Worm (Caenorhabditis elegans) whole organism, L4 larva: ENCODE data around the gene F28F9.3.

Source experiments
- F37D6.2 ChIP-seq: sonication (generic microtip); optimal IDR thresholded peaks from 2 replicates; lab custom pipeline; 2016; ENCODE audit warnings: mild to moderate bottlenecking, missing genetic modification characterization, missing compliant biosample characterization
- F49E8.2 ChIP-seq: sonication (generic microtip); optimal IDR thresholded peaks from 2 replicates; lab custom pipeline; 2016; ENCODE audit warnings: missing compliant biosample characterization, mild to moderate bottlenecking, missing genetic modification characterization, borderline replicate concordance
- T20F7.1 ChIP-seq: fragments of 200-800 bp; sonication (Bioruptor generic); optimal IDR thresholded peaks from 2 replicates; lab custom pipeline; 2018; ENCODE audit warnings: mild to moderate bottlenecking, missing genetic modification characterization, missing compliant biosample characterization
- Y105C5A.15 ChIP-seq: fragments of 200-800 bp; sonication (Bioruptor generic); IDR thresholded peaks from 2 replicates; pipeline ENCODE4 v1.3.6; 2022; ENCODE audit warnings: missing genetic modification characterization, missing compliant biosample characterization
- Y48G9A.11 ChIP-seq: fragments of 200-800 bp; sonication (Bioruptor generic); IDR thresholded peaks from 2 replicates; pipeline ENCODE4 v1.3.6; 2022; ENCODE audit warnings: missing genetic modification reagents, missing genetic modification characterization, missing compliant biosample characterization
- ZK546.5 ChIP-seq, 2 experiments: sonication (generic microtip); optimal IDR thresholded peaks; 2 replicates each; lab custom pipeline; 2017; ENCODE audit warnings: missing biosample characterization in 2 of 2, missing genetic modification characterization in 2 of 2
- aha-1 ChIP-seq: fragments of 150-350 bp; peaks from one replicate; lab custom pipeline; 2014; ENCODE audit warnings: missing biosample characterization, missing genetic modification characterization
- ama-1 ChIP-seq: fragments of 150-350 bp; optimal IDR thresholded peaks from 2 replicates; lab custom pipeline; 2014; ENCODE audit warnings: inconsistent platforms, mixed read lengths
- attf-4 ChIP-seq: sonication (generic microtip); optimal IDR thresholded peaks from 3 replicates; lab custom pipeline; 2017; ENCODE audit warnings: missing biosample characterization, missing genetic modification characterization
- ces-1 ChIP-seq: fragments of 150-350 bp; sonication (generic microtip); optimal IDR thresholded peaks from 4 replicates; lab custom pipeline; 2014; ENCODE audit warnings: missing biosample characterization, missing genetic modification reagents, missing genetic modification characterization
- daf-16 ChIP-seq, 3 experiments: sonication (generic microtip); optimal IDR thresholded peaks; 2 replicates each; lab custom pipeline; 2016 to 2017; ENCODE audit warnings: missing genetic modification characterization in 3 of 3, missing genetic modification reagents in 3 of 3, mild to moderate bottlenecking in 2 of 3, missing compliant biosample characterization in 2 of 3, missing biosample characterization in 1 of 3, moderate library complexity in 1 of 3
- dmd-6 ChIP-seq: fragments of 200-800 bp; sonication (Bioruptor generic); IDR thresholded peaks from 2 replicates; pipeline ENCODE4 v1.3.6; 2022; ENCODE audit warnings: missing genetic modification reagents, missing genetic modification characterization, missing compliant biosample characterization
- dmd-8 ChIP-seq: fragments of 200-800 bp; sonication (Bioruptor generic); IDR thresholded peaks from 2 replicates; pipeline ENCODE4 v1.3.6; 2022; ENCODE audit warnings: missing genetic modification characterization, missing compliant biosample characterization
- duxl-1 ChIP-seq: sonication (generic microtip); optimal IDR thresholded peaks from 2 replicates; lab custom pipeline; 2016; ENCODE audit warnings: mild to moderate bottlenecking, missing genetic modification characterization, moderate library complexity, missing compliant biosample characterization; ENCODE audit not compliant: poor library complexity
- dve-1 ChIP-seq: sonication (generic microtip); optimal IDR thresholded peaks from 2 replicates; lab custom pipeline; 2017; ENCODE audit warnings: antibody characterized with exemption, mild to moderate bottlenecking, missing genetic modification characterization, missing compliant biosample characterization; ENCODE audit not compliant: insufficient read depth
- fkh-10 ChIP-seq: fragments of 150-350 bp; optimal IDR thresholded peaks from 2 replicates; lab custom pipeline; 2014; ENCODE audit warnings: missing biosample characterization, missing genetic modification reagents, missing genetic modification characterization
- hlh-11 ChIP-seq: fragments of 200-800 bp; sonication (Bioruptor generic); optimal IDR thresholded peaks from 2 replicates; lab custom pipeline; 2018; ENCODE audit warnings: mild to moderate bottlenecking, missing genetic modification characterization, missing compliant biosample characterization
- hlh-30 ChIP-seq: sonication (generic microtip); optimal IDR thresholded peaks from 2 replicates; lab custom pipeline; 2017; ENCODE audit warnings: antibody characterized with exemption, mild to moderate bottlenecking, missing genetic modification characterization, missing compliant biosample characterization; ENCODE audit not compliant: insufficient read depth
- hmg-1.1 ChIP-seq: fragments of 200-800 bp; sonication (Bioruptor generic); IDR thresholded peaks from 2 replicates; pipeline ENCODE4 v1.3.6; 2022; ENCODE audit warnings: missing genetic modification reagents, missing genetic modification characterization, missing compliant biosample characterization
- lsy-2 ChIP-seq, 2 experiments: fragments of 150-350 bp in 1 of 2; sonication (generic microtip) in 1 of 2; optimal IDR thresholded peaks; 2 replicates each; lab custom pipeline; 2014 to 2017; ENCODE audit warnings: missing biosample characterization in 2 of 2, missing genetic modification characterization in 2 of 2
- mdl-1 ChIP-seq, 2 experiments: fragments of 150-350 bp in 1 of 2; sonication (generic microtip) in 1 of 2; optimal IDR thresholded peaks; 2 replicates each; lab custom pipeline; 2014 to 2017; ENCODE audit warnings: missing biosample characterization in 2 of 2, missing genetic modification characterization in 2 of 2
- mdt-29 ChIP-seq: fragments of 200-800 bp; sonication (Bioruptor generic); IDR thresholded peaks from 2 replicates; pipeline ENCODE4 v1.3.6; 2022; ENCODE audit warnings: missing genetic modification reagents, missing genetic modification characterization, missing compliant biosample characterization
- mxl-3 ChIP-seq: fragments of 200-800 bp; sonication (Bioruptor generic); optimal IDR thresholded peaks from 2 replicates; lab custom pipeline; 2018; ENCODE audit warnings: mild to moderate bottlenecking, missing genetic modification characterization, missing compliant biosample characterization
- nhr-11 ChIP-seq: fragments of 150-350 bp; optimal IDR thresholded peaks from 2 replicates; lab custom pipeline; 2014; ENCODE audit warnings: missing biosample characterization, missing genetic modification characterization
- nhr-237 ChIP-seq: sonication (generic microtip); optimal IDR thresholded peaks from 2 replicates; lab custom pipeline; 2017; ENCODE audit warnings: missing biosample characterization, missing genetic modification characterization
- nhr-28 ChIP-seq: fragments of 150-350 bp; optimal IDR thresholded peaks from 2 replicates; lab custom pipeline; 2014; ENCODE audit warnings: missing biosample characterization, missing genetic modification characterization
- nhr-77 ChIP-seq: fragments of 150-350 bp; optimal IDR thresholded peaks from 2 replicates; lab custom pipeline; 2014; ENCODE audit warnings: missing biosample characterization, missing genetic modification characterization
- php-3 ChIP-seq: fragments of 200-800 bp; sonication (Bioruptor generic); IDR thresholded peaks from 2 replicates; pipeline ENCODE4 v1.3.6; 2022; ENCODE audit warnings: missing genetic modification reagents, missing genetic modification characterization, missing compliant biosample characterization
- pqm-1 ChIP-seq: sonication (generic microtip); optimal IDR thresholded peaks from 2 replicates; lab custom pipeline; 2017; ENCODE audit warnings: missing biosample characterization, missing genetic modification characterization
- rbr-2 ChIP-seq: sonication (generic microtip); optimal IDR thresholded peaks from 2 replicates; lab custom pipeline; 2016; ENCODE audit warnings: missing genotype, missing genetic modification characterization, missing compliant biosample characterization
- skn-1 ChIP-seq: fragments of 150-350 bp; optimal IDR thresholded peaks from 2 replicates; lab custom pipeline; 2014; ENCODE audit warnings: missing biosample characterization, missing genetic modification characterization
- spr-1 ChIP-seq: sonication (generic microtip); optimal IDR thresholded peaks from 2 replicates; lab custom pipeline; 2016; ENCODE audit warnings: mild to moderate bottlenecking, missing genetic modification characterization, missing compliant biosample characterization
- unc-130 ChIP-seq: sonication (generic microtip); optimal IDR thresholded peaks from 2 replicates; lab custom pipeline; 2016; ENCODE audit warnings: missing genetic modification reagents, missing genetic modification characterization, missing compliant biosample characterization
- unc-39 ChIP-seq: sonication (generic microtip); optimal IDR thresholded peaks from 2 replicates; lab custom pipeline; 2017; ENCODE audit warnings: missing biosample characterization, missing genetic modification characterization
- unc-62 ChIP-seq, 3 experiments: fragments of 150-350 bp in 1 of 3; sonication (generic microtip); optimal IDR thresholded peaks in 2 of 3; peaks in 1 of 3; 1 replicate in 1 of 3; 2 replicates in 2 of 3; lab custom pipeline; 2014 to 2017; ENCODE audit warnings: missing biosample characterization in 3 of 3, missing genetic modification characterization in 3 of 3, missing genetic modification reagents in 3 of 3, missing genotype in 1 of 3
- vab-7 ChIP-seq: fragments of 200-800 bp; sonication (Bioruptor generic); IDR thresholded peaks from 2 replicates; pipeline ENCODE4 v1.3.6; 2022; ENCODE audit warnings: missing genetic modification reagents, missing genetic modification characterization, missing compliant biosample characterization
- zip-11 ChIP-seq: fragments of 200-800 bp; sonication (Bioruptor generic); IDR thresholded peaks from 2 replicates; pipeline ENCODE4 v1.3.6; 2022; ENCODE audit warnings: missing genetic modification characterization, missing compliant biosample characterization

The F28F9.3 gene

ce11 chrIV:3819278-3819777 is 7.4 kb upstream of the F28F9.3 start, which contains the start of gene bris-1:
Gene bris-1, minus strand, starts transcription at chrIV:3819328.
- peak; percentile 70 for TF ChIP-seq dmd-6 (GFP tag; lab: Robert Waterston, UW)
- TF ChIP-seq skn-1 (tag; lab: Kevin White, UChicago), result no peak
- TF ChIP-seq unc-39 (tag; lab: Kevin White, UChicago), result no peak
- TF ChIP-seq hlh-11, result peak; percentile 39
- TF ChIP-seq php-3 (GFP tag; lab: Robert Waterston, UW), result 0 out of 2 replicates have a peak, but pooled peaks have one; percentile 19
- no peak for TF ChIP-seq daf-16 (GFP tag; optimal IDR thresholded peaks at IDR 0.05; lab: Kevin White, UChicago)
- TF ChIP-seq daf-16 (tag; optimal IDR thresholded peaks at IDR 0.05; lab: Kevin White, UChicago), result peak; percentile 43
- TF ChIP-seq vab-7 (GFP tag; lab: Robert Waterston, UW), result no peak
- no peak for TF ChIP-seq attf-4 (tag; lab: Kevin White, UChicago)
- TF ChIP-seq pqm-1 (tag; lab: Kevin White, UChicago), result peak; percentile 92
- TF ChIP-seq Y48G9A.11 (GFP tag; lab: Robert Waterston, UW), result no peak
- TF ChIP-seq dmd-8 (GFP tag; lab: Robert Waterston, UW), result no peak
- peak; percentile 7 for TF ChIP-seq nhr-77 (tag; lab: Kevin White, UChicago)
- no peak for TF ChIP-seq spr-1
- no peak for TF ChIP-seq ces-1 (GFP tag; lab: Kevin White, UChicago)
- TF ChIP-seq unc-62 (GFP tag; optimal IDR thresholded peaks at IDR 0.05 in 1 of 2; lab: Kevin White, UChicago), result peak in 1 of 2 experiments; percentile 17
- no peak for TF ChIP-seq unc-62 (tag; optimal IDR thresholded peaks at IDR 0.05; lab: Kevin White, UChicago)
- TF ChIP-seq dve-1 (tag; lab: Kevin White, UChicago), result peak; percentile 25
- no peak for TF ChIP-seq hmg-1.1 (GFP tag; lab: Robert Waterston, UW)
- TF ChIP-seq aha-1, result peak; percentile 23
- TF ChIP-seq nhr-11 (tag; lab: Kevin White, UChicago), result no peak
- TF ChIP-seq nhr-28, result peak; percentile 61

ce11 chrIV:3820133-3820532 is 6.6 kb upstream of the F28F9.3 start:
- TF ChIP-seq ZK546.5 (tag; optimal IDR thresholded peaks at IDR 0.05; lab: Kevin White, UChicago) (no peak), F49E8.2 (tag; lab: Kevin White, UChicago) (no peak), fkh-10 (GFP tag; lab: Kevin White, UChicago) (peak; percentile 81), ama-1 (lab: Kevin White, UChicago) (no peak), unc-62 (GFP tag; optimal IDR thresholded peaks at IDR 0.05 in 1 of 2; lab: Kevin White, UChicago) (peak in 1 of 2 experiments; percentile 58), unc-62 (tag; optimal IDR thresholded peaks at IDR 0.05; lab: Kevin White, UChicago) (no peak), aha-1 (peak; percentile 47), Y48G9A.11 (GFP tag; lab: Robert Waterston, UW) (no peak)

- no peak for TF ChIP-seq unc-130 (GFP tag; lab: Kevin White, UChicago)
- TF ChIP-seq nhr-28, result peak; percentile 13
These were observed 5.1 kb upstream of the F28F9.3 start for ce11 chrIV:3821554-3821953.

ce11 chrIV:3824720-3825119 is 2.0 kb upstream of the F28F9.3 start:
- TF ChIP-seq lsy-2 (tag; optimal IDR thresholded peaks at IDR 0.05; lab: Kevin White, UChicago) (peak in 1 of 2 experiments; percentile 31), fkh-10 (GFP tag; lab: Kevin White, UChicago) (peak; percentile 53), nhr-11 (tag; lab: Kevin White, UChicago) (no peak), mdl-1 (tag; optimal IDR thresholded peaks at IDR 0.05; lab: Kevin White, UChicago) (peak; percentile 8 to 49), unc-62 (GFP tag; optimal IDR thresholded peaks at IDR 0.05 in 1 of 2; lab: Kevin White, UChicago) (peak in 1 of 2 experiments; percentile 87), unc-62 (tag; optimal IDR thresholded peaks at IDR 0.05; lab: Kevin White, UChicago) (no peak), aha-1 (peak; percentile 74), F37D6.2 (no peak), nhr-237 (no peak), hlh-30 (tag; lab: Kevin White, UChicago) (peak; percentile 60), rbr-2 (tag; lab: Kevin White, UChicago) (peak; percentile 22)

ce11 chrIV:3825388-3825787 is 1.3 kb upstream of the F28F9.3 start:
- TF ChIP-seq Y105C5A.15 (GFP tag; lab: Robert Waterston, UW) (no peak), mdt-29 (GFP tag; lab: Robert Waterston, UW) (no peak), dve-1 (tag; lab: Kevin White, UChicago) (no peak), zip-11 (no peak), T20F7.1 (GFP tag; lab: Kevin White, UChicago) (no peak), hlh-30 (tag; lab: Kevin White, UChicago) (no peak), duxl-1 (tag; lab: Kevin White, UChicago) (no peak), fkh-10 (GFP tag; lab: Kevin White, UChicago) (no peak), mxl-3 (GFP tag; lab: Kevin White, UChicago) (no peak), ama-1 (lab: Kevin White, UChicago) (no peak)
